Worm (Caenorhabditis elegans) whole organism, L4/young adult: ENCODE measurements around the gene ZK105.14.

Experiments
- dao-5 ChIP-seq: sonication (generic microtip); optimal IDR thresholded peaks from 2 replicates; lab custom pipeline; 2016; ENCODE audit warnings: missing genotype, missing genetic modification characterization, moderate library complexity, missing compliant biosample characterization
- him-1 ChIP-seq: sonication (generic microtip); optimal IDR thresholded peaks from 2 replicates; lab custom pipeline; 2016; ENCODE audit warnings: missing genotype, missing genetic modification reagents, missing genetic modification characterization, missing compliant biosample characterization

ce11 chrV:7717629-7718028, 4.2 kb downstream of the ZK105.14 start, which contains the start of gene ZK105.5:
- TF ChIP-seq dao-5 (tag; lab: Kevin White, UChicago) (no peak), him-1 (no peak)
